Worm (Caenorhabditis elegans): ENCODE measurements around the gene K08E7.5.

ce11 chrIV:12614624-12615023 lies 41.5 kb downstream of the K08E7.5 start, which contains the start of gene efa-6:
- TF ChIP-seq ztf-18 (tag; optimal IDR thresholded peaks at IDR 0.05) (no peak), rcor-1 (GFP tag; IDR thresholded peaks at IDR 0.05) (no peak), F57A8.1 (GFP tag; optimal IDR thresholded peaks at IDR 0.05) (no peak), gei-17 (GFP tag; optimal IDR thresholded peaks at IDR 0.05) (no peak), unc-62 (GFP tag; optimal IDR thresholded peaks at IDR 0.05) (no peak), Y95B8A.8 (GFP tag; IDR thresholded peaks at IDR 0.05) (no peak), T07F8.4 (tag; optimal IDR thresholded peaks at IDR 0.05) (no peak), ceh-40 (GFP tag; IDR thresholded peaks at IDR 0.05) (no peak), ama-1 (optimal IDR thresholded peaks at IDR 0.05) (no peak), ama-1 (GFP tag; optimal IDR thresholded peaks at IDR 0.05) (no peak), nfyb-1 (GFP tag; IDR thresholded peaks at IDR 0.05) (no peak), cebp-2 (GFP tag; IDR thresholded peaks at IDR 0.05) (no peak)
